Fruit fly (Drosophila melanogaster) whole organism, embryonic: ENCODE results near the gene ND-B18.

Source experiments
- CG13424 ChIP-seq: fragments of 200-800 bp; sonication (Bioruptor generic); optimal IDR thresholded peaks from 2 replicates; lab custom pipeline; 2019; ENCODE audit warnings: missing biosample characterization, mild to moderate bottlenecking, missing genetic modification characterization, moderate library complexity
- CG14965 ChIP-seq: fragments of 200-800 bp; sonication (Bioruptor generic); optimal IDR thresholded peaks from 2 replicates; lab custom pipeline; 2016; ENCODE audit warnings: missing biosample characterization, missing genetic modification characterization, borderline replicate concordance
- CG30020 ChIP-seq: fragments of 200-800 bp; optimal IDR thresholded peaks from 2 replicates; lab custom pipeline; 2019; ENCODE audit warnings: missing biosample characterization, mild to moderate bottlenecking, missing genetic modification characterization, moderate library complexity
- Dad ChIP-seq: fragments of 200-800 bp; sonication (Bioruptor generic); optimal IDR thresholded peaks from 3 replicates; lab custom pipeline; 2016; ENCODE audit warnings: missing biosample characterization, missing genetic modification characterization
- Mrtf ChIP-seq: fragments of 200-800 bp; sonication (Bioruptor generic); IDR thresholded peaks from 3 replicates; pipeline ENCODE4 v1.3.6; 2022; ENCODE audit warnings: missing biosample characterization, missing genetic modification characterization
- Oli ChIP-seq: fragments of 200-800 bp; sonication (Bioruptor generic); optimal IDR thresholded peaks from 2 replicates; lab custom pipeline; 2018; ENCODE audit warnings: missing biosample characterization, mild to moderate bottlenecking, missing genetic modification characterization, moderate library complexity
- caup ChIP-seq: fragments of 200-800 bp; sonication (Bioruptor generic); optimal IDR thresholded peaks from 3 replicates; lab custom pipeline; 2017; ENCODE audit warnings: missing biosample characterization, mild to moderate bottlenecking, missing genetic modification characterization, moderate library complexity; ENCODE audit not compliant: severe bottlenecking
- croc ChIP-seq: fragments of 200-800 bp; sonication (Bioruptor generic); conservative IDR thresholded peaks from 3 replicates; pipeline ENCODE4 v1.3.6; 2022; ENCODE audit warnings: missing biosample characterization, missing genetic modification characterization
- ems ChIP-seq: fragments of 200-800 bp; sonication (Bioruptor generic); optimal IDR thresholded peaks from 3 replicates; lab custom pipeline; 2016; ENCODE audit warnings: missing biosample characterization, missing genetic modification characterization
- fru ChIP-seq: fragments of >200 bp; optimal IDR thresholded peaks from 2 replicates; lab custom pipeline; 2017
- gsb-n ChIP-seq: fragments of 200-800 bp; sonication (Bioruptor generic); optimal IDR thresholded peaks from 3 replicates; lab custom pipeline; 2018; ENCODE audit warnings: missing biosample characterization, mild to moderate bottlenecking, missing genetic modification characterization
- mld ChIP-seq: fragments of 200-800 bp; sonication (Bioruptor generic); IDR thresholded peaks from 3 replicates; pipeline ENCODE4 v1.3.6; 2022; ENCODE audit warnings: missing biosample characterization, missing genetic modification characterization; ENCODE audit not compliant: partially characterized antibody
- shn ChIP-seq: fragments of 200-800 bp; sonication (Bioruptor generic); optimal IDR thresholded peaks from 3 replicates; lab custom pipeline; 2016; ENCODE audit warnings: missing biosample characterization, missing genetic modification characterization
- zfh1 ChIP-seq: fragments of 200-800 bp; sonication (Bioruptor generic); IDR thresholded peaks from 3 replicates; pipeline ENCODE4 v1.3.6; 2022; ENCODE audit warnings: missing biosample characterization, missing genetic modification characterization

DNA sequence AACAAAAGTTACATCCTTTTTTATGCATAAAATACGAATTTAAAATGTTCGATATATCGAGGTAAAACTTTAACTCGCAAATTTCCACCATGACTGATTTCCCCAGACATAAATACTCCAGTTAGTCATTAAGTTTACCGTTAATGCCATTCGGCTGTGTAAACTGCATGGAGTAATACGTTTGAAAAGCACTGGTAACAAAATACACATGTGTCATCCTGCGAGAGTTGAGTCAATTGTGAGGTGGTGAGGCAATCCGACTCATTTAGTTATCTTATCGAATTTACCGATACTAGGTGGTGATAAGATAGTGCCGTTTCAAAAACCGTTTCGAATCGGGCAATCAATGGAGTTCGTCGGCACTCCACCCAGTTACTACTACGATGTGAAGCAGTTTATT is 17.9 kb upstream of the ND-B18 start:
- TF ChIP-seq zfh1 (GFP tag; lab: Robert Waterston, UW) (no peak), mld (GFP tag; lab: Robert Waterston, UW) (no peak), shn (GFP tag; lab: Kevin White, UChicago) (no peak), CG14965 (GFP tag; lab: Kevin White, UChicago) (no peak), caup (GFP tag; lab: Kevin White, UChicago) (no peak), fru (no peak), Dad (no peak), CG30020 (tag; lab: Kevin White, UChicago) (no peak), Mrtf (GFP tag; lab: Robert Waterston, UW) (no peak), Oli (tag; lab: Kevin White, UChicago) (no peak), croc (no peak), gsb-n (no peak), ems (no peak), CG13424 (tag; lab: Kevin White, UChicago) (no peak)
